Worm (Caenorhabditis elegans) whole organism, late embryonic: ENCODE results near the gene duo-1.

Experiments
- ama-1 ChIP-seq: fragments of 150-350 bp; optimal IDR thresholded peaks from 2 replicates; lab custom pipeline; 2014
- elt-2 ChIP-seq: sonication (generic microtip); optimal IDR thresholded peaks from 2 replicates; lab custom pipeline; 2016; ENCODE audit warnings: missing genetic modification reagents, missing genetic modification characterization, missing compliant biosample characterization
- eyg-1 ChIP-seq: sonication (generic microtip); optimal IDR thresholded peaks from 2 replicates; lab custom pipeline; 2016; ENCODE audit warnings: missing genotype, missing genetic modification characterization, missing compliant biosample characterization
- fkh-10 ChIP-seq: fragments of 150-350 bp; optimal IDR thresholded peaks from 2 replicates; lab custom pipeline; 2014; ENCODE audit warnings: missing biosample characterization, missing genetic modification reagents, missing genetic modification characterization
- nfya-1 ChIP-seq: sonication (generic microtip); optimal IDR thresholded peaks from 2 replicates; lab custom pipeline; 2017; ENCODE audit warnings: missing genetic modification characterization, mild to moderate bottlenecking, missing compliant biosample characterization, antibody characterized with exemption, moderate library complexity
- nhr-11 ChIP-seq: fragments of 150-350 bp; optimal IDR thresholded peaks from 2 replicates; lab custom pipeline; 2014; ENCODE audit warnings: missing biosample characterization, missing genetic modification characterization
- pha-4 ChIP-seq: fragments of 150-350 bp; optimal IDR thresholded peaks from 2 replicates; lab custom pipeline; 2018; ENCODE audit warnings: missing biosample characterization, missing genetic modification reagents, missing genetic modification characterization
- pqm-1 ChIP-seq: sonication (generic microtip); optimal IDR thresholded peaks from 2 replicates; lab custom pipeline; 2016; ENCODE audit warnings: missing genetic modification characterization, missing compliant biosample characterization
- sox-4 ChIP-seq: sonication (generic microtip); optimal IDR thresholded peaks from 2 replicates; lab custom pipeline; 2017; ENCODE audit warnings: mild to moderate bottlenecking, missing genetic modification characterization, inconsistent platforms, missing compliant biosample characterization
- tbx-2 ChIP-seq: sonication (generic microtip); optimal IDR thresholded peaks from 2 replicates; lab custom pipeline; 2016; ENCODE audit warnings: missing genetic modification characterization, missing compliant biosample characterization
- unc-55 ChIP-seq: sonication (generic microtip); optimal IDR thresholded peaks from 2 replicates; lab custom pipeline; 2017; ENCODE audit warnings: missing biosample characterization, missing genetic modification reagents, missing genetic modification characterization

DNA sequence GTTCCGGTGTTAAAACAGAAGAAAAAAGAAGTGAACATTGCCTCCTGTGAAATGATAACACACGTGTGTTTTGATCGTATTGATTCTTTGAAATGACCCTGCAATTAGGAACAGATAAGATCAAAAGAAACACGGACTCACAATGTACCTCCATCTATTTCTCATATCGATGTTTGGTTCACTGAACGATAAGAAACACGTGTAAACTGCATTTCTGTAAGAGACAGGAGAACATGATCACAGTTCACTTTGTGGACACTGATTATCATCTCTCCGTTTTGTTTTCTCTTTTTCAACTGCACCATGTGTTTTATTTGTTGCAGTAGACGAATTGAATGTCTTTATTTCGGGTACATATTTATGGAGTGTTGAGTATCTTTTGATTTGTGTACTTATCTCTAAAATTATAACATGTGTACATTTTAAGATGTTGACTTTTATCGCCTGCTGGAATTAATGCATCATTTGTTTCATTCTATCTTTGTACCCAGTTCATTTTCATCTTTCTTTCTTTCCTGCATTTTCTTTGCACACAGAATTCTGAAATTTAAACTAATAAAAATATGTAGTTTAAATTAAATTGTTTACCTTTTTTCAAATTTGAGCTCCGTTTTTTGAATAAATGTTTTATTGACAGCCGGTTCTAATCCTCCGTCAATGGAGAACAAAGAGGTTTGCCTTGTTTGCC, 18.5 kb downstream of the duo-1 start, which contains the start of the genes H12C20.7 and nhr-68:
- no peak for TF ChIP-seq nfya-1 (tag; lab: Kevin White, UChicago)
- no peak for TF ChIP-seq sox-4 (tag; lab: Kevin White, UChicago)
- no peak for TF ChIP-seq ama-1 (lab: Kevin White, UChicago)
- TF ChIP-seq unc-55 (GFP tag; lab: Kevin White, UChicago): no peak
- TF ChIP-seq pha-4 (tag; lab: Kevin White, UChicago): no peak
- TF ChIP-seq nhr-11 (tag; lab: Kevin White, UChicago): no peak
- no peak for TF ChIP-seq tbx-2
- TF ChIP-seq fkh-10: no peak
- TF ChIP-seq elt-2: peak; percentile 96
- TF ChIP-seq eyg-1 (tag; lab: Kevin White, UChicago): no peak
- no peak for TF ChIP-seq pqm-1
